Worm (Caenorhabditis elegans): ENCODE results near the gene C08B6.2.

- no peak for TF ChIP-seq skn-1 (tag; optimal IDR thresholded peaks at IDR 0.05)
- TF ChIP-seq lin-13 (GFP tag; optimal IDR thresholded peaks at IDR 0.05): no peak
- no peak for TF ChIP-seq ces-1 (GFP tag; optimal IDR thresholded peaks at IDR 0.05)
- TF ChIP-seq ama-1 (optimal IDR thresholded peaks at IDR 0.05): no peak
- TF ChIP-seq sdz-12 (GFP tag; optimal IDR thresholded peaks at IDR 0.05): no peak
- TF ChIP-seq zag-1 (tag; optimal IDR thresholded peaks at IDR 0.05): no peak
- peak in 1 of 2 experiments; percentile 75 for TF ChIP-seq unc-62 (GFP tag; optimal IDR thresholded peaks at IDR 0.05 in 1 of 2)
- no peak for TF ChIP-seq unc-62 (tag; optimal IDR thresholded peaks at IDR 0.05)
- TF ChIP-seq ceh-20 (GFP tag; IDR thresholded peaks at IDR 0.05): no peak
- TF ChIP-seq ctbp-1 (GFP tag; IDR thresholded peaks at IDR 0.05): no peak
Measured at ce11 chrV:10058748-10059147, 46.8 kb upstream of the C08B6.2 start.
